Fruit fly (Drosophila melanogaster): ENCODE results near the gene amrt.

amrt gene

DNA sequence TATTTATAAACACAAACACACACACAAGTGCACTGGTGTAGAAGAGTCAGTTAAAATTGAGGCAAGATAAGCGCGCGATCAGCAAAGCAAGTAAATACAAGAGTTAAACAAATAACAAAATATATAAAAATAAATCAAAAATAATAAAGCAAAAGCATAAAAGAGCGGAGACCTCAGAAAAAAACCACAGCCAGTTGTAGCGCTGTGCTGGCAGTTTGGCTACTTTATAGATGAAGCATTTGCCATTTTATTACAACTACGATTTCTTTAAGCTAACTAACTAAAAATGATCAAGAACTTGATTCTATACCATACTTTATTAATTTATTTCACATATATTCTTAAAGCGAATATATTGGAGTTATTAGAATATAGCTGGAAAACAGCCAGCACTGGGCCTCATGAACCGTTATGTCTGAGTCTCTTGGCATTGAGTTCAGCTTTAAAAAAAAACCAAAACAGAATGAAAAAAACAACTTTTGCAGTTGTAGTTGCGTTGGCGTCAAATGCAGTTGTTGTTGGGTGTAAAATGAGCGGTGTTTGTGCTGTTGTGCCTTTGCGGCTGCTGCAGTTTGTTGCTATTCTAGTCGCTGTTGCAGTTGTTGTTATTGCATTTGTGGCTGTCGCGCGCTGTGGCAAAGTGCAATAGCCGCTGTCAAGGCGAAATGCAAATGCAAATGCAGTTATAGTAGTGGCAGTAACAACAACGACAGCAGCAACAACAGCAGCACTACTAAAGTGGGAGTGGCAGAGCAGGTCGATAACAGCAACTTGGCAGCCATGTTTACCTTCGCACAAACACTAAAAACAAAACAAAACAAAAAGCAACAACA is 34.4 kb upstream of the amrt start:
- TF ChIP-seq CG14655 (GFP tag; optimal IDR thresholded peaks at IDR 0.05) (peak; percentile 81), Snoo (tag; optimal IDR thresholded peaks at IDR 0.05) (no peak), CG9948 (tag; optimal IDR thresholded peaks at IDR 0.05) (peak; percentile 30), EcR (GFP tag; optimal IDR thresholded peaks at IDR 0.05) (peak; percentile 91), gl (tag; optimal IDR thresholded peaks at IDR 0.05) (no peak), Ets98B (GFP tag; IDR thresholded peaks at IDR 0.05) (peak; percentile 22), Pif1A (GFP tag; optimal IDR thresholded peaks at IDR 0.05) (peak; percentile 67), CG17806 (tag; optimal IDR thresholded peaks at IDR 0.05) (peak; percentile 42), rn (GFP tag; IDR thresholded peaks at IDR 0.05) (no peak), D1 (tag; optimal IDR thresholded peaks at IDR 0.05) (no peak), CG13204 (GFP tag; optimal IDR thresholded peaks at IDR 0.05) (no peak), CG4496 (GFP tag; IDR thresholded peaks at IDR 0.05) (peak; percentile 68), CG32121 (GFP tag; IDR thresholded peaks at IDR 0.05) (peak; percentile 66), CG10348 (GFP tag; IDR thresholded peaks at IDR 0.05) (no peak), CG8301 (tag; optimal IDR thresholded peaks at IDR 0.05) (peak; percentile 61), CG34367 (tag; optimal IDR thresholded peaks at IDR 0.05) (peak; percentile 33), CG8159 (tag; optimal IDR thresholded peaks at IDR 0.05) (no peak), CG15710 (tag; optimal IDR thresholded peaks at IDR 0.05) (peak; percentile 51), Pif1B (GFP tag; optimal IDR thresholded peaks at IDR 0.05) (peak; percentile 58), CG12605 (GFP tag; IDR thresholded peaks at IDR 0.05) (peak; percentile 20; the same call in 1 of the 2 replicates), fd96Ca (GFP tag; IDR thresholded peaks at IDR 0.05) (no peak; the same call in 1 of the 3 replicates)

DNA sequence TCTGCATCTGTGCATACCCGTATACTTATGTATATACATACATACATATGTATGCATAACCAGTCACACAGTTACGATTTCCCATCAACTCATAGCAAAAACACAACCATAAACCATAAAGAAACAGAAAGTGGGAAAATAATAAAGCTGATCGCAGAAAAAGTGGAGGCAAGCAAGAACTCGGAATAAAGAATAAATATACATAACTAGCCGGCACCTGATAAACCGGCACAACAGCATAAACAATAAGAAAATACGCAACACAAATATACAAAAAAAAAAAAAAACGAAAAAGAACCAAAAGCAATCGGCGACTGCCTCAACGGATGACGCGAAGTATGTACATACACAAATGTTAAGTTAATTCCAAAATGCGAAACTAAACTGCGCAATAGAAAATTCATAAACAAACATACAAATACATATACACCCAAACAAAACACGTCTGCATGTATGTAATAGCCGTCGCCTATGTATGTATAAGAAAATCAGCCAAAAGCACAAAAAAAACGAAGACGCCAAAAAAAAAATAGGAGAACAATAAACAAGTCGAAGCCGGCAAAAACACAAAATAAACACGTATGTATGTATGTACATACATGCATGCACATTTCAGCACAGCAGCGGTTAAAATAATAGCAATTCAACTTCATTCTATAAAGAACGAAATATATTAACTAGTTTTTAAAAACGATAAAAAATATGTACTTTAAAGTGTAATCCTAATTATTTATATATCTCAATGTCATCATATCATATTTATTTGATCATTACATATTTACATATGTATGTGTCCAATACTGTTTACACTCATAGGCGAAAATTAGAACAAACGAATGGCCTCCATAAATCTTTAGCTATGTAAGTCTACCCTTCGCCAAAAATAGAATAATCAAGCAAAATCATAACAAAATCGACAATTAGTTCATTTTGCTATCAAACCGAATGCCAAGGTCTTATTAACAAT is 33.1 kb upstream of the amrt start:
- TF ChIP-seq CG4496 (GFP tag; IDR thresholded peaks at IDR 0.05) (peak; percentile 58), fd96Ca (GFP tag; IDR thresholded peaks at IDR 0.05) (peak; percentile 68), D1 (tag; optimal IDR thresholded peaks at IDR 0.05) (peak; percentile 29), rn (GFP tag; IDR thresholded peaks at IDR 0.05) (no peak), CG12605 (GFP tag; IDR thresholded peaks at IDR 0.05) (peak; percentile 40; the same call in 1 of the 2 replicates), CG32121 (GFP tag; IDR thresholded peaks at IDR 0.05) (peak; percentile 44), CG8159 (tag; optimal IDR thresholded peaks at IDR 0.05) (peak; percentile 29), Snoo (tag; optimal IDR thresholded peaks at IDR 0.05) (peak; percentile 1), EcR (GFP tag; optimal IDR thresholded peaks at IDR 0.05) (no peak), CG13204 (GFP tag; optimal IDR thresholded peaks at IDR 0.05) (no peak), CG8301 (tag; optimal IDR thresholded peaks at IDR 0.05) (peak; percentile 51), CG34367 (tag; optimal IDR thresholded peaks at IDR 0.05) (no peak), Pif1A (GFP tag; optimal IDR thresholded peaks at IDR 0.05) (peak; percentile 36), CG14655 (GFP tag; optimal IDR thresholded peaks at IDR 0.05) (peak; percentile 54), CG15710 (tag; optimal IDR thresholded peaks at IDR 0.05) (peak; percentile 34), Ets98B (GFP tag; IDR thresholded peaks at IDR 0.05) (peak; percentile 52; the same call in 1 of the 2 replicates)

DNA sequence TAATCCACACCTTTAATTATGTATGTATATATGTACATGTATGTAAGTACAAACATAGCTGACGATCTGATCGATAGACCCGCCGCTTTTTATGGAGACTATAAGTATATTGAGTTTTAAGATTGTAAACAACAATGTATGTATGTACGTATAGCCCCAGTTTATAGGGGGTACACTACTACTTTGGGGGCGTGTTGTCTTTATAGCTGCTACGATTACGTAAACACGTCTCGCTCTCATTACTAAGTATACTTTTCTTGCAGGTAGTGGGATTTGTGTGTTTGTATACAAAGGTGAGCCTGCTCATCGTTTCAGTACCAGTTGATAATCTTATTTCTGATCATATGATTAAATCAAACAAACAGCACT is 32.4 kb upstream of the amrt start:
- TF ChIP-seq gl (tag; optimal IDR thresholded peaks at IDR 0.05) (no peak), Ets98B (GFP tag; IDR thresholded peaks at IDR 0.05) (0 out of 2 replicates have a peak, but pooled peaks have one; percentile 18)

DNA sequence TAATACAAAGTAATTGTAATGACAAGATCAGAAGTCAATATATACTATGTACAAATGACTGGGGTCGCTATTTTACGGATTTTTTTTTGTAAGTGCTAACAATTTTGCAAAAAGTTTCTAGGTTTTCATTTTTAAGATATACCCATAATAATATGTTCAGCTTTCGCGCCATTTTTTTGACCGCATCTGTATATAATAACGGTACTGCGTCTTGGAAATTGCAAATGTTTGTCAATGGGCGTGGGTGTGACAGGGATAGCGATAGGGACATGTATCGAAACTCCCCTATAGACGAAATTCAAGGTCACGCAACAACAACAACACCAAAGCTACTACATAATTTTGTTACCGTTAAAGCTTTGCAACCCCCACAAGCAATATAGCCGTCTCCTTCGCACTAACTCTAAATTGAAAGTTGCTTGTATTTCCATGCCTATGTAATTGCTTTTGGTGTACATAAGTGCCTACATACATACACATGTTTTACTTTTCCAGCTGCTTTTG is 29.7 kb upstream of the amrt start:
- TF ChIP-seq fd96Ca (GFP tag; IDR thresholded peaks at IDR 0.05) (no peak), EcR (GFP tag; optimal IDR thresholded peaks at IDR 0.05) (no peak), CG4496 (GFP tag; IDR thresholded peaks at IDR 0.05) (no peak), CG9948 (tag; optimal IDR thresholded peaks at IDR 0.05) (no peak), Pif1B (GFP tag; optimal IDR thresholded peaks at IDR 0.05) (no peak), Pif1A (GFP tag; optimal IDR thresholded peaks at IDR 0.05) (no peak), CG14655 (GFP tag; optimal IDR thresholded peaks at IDR 0.05) (no peak), D1 (tag; optimal IDR thresholded peaks at IDR 0.05) (no peak), CG8301 (tag; optimal IDR thresholded peaks at IDR 0.05) (no peak), Snoo (tag; optimal IDR thresholded peaks at IDR 0.05) (no peak), CG8159 (tag; optimal IDR thresholded peaks at IDR 0.05) (no peak), CG32121 (GFP tag; IDR thresholded peaks at IDR 0.05) (no peak)

DNA sequence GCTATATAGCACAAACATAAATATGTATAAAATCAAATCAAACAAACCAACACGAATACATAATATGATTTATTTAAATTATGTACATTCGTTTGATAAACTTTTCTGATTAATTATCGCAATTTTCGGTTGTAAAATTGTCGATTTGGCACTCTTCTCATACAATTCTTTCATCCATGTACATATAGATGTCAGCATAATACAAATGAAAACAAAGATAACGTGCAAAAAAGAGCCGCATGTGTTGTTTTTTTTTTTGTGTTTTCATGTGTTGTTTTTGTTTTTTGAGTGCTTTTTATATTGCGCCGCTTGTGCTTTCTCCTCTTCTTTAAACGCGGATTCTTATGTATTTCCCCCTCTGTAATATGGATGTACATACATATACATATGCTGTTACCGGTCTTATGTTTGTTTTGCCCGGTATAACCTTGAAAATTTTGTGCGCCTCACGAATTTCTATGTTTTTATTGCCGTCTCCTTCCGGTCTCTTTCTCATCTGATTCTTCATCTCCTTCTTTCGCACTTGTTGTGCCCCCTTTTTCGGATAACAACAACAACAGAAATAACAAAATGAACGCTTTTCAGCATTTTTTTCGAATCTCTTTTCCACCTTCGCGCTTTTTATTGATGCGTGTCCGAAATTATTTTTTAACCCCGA is 29.0 kb upstream of the amrt start:
- TF ChIP-seq Pif1A (GFP tag; optimal IDR thresholded peaks at IDR 0.05) (peak; percentile 2), CG10348 (GFP tag; IDR thresholded peaks at IDR 0.05) (no peak)

Data from whole organism, pupa.